Fruit fly (Drosophila melanogaster): ENCODE measurements around the gene CG12708.

CG12708 gene

DNA sequence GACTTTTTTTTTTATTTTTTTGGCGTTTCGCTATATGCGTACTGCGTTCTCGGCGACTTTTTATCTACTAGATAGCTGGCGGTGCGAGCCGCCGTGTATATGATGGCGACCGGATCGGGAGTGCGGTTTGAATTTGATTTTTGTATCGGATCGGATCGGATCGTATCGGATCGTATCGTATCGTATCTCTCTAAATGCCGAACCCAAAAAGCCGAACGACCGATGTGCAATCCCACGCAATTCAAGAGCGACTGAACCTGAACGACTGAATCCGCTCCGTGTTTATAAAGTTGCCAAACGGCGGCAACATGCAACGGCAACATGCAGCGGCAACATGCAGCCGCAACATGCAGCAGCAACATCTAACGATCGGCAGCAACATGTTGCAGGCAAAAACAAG, 49.0 kb upstream of the CG12708 start (continued):
- peak; percentile 2 for TF ChIP-seq Blimp-1 (GFP tag; optimal IDR thresholded peaks at IDR 0.05)
- TF ChIP-seq Taf1 (GFP tag; IDR thresholded peaks at IDR 0.05): no peak
- no peak for TF ChIP-seq Hey (tag; optimal IDR thresholded peaks at IDR 0.05)
- peak; percentile 7 for TF ChIP-seq CG34376 (GFP tag; optimal IDR thresholded peaks at IDR 0.05)
- TF ChIP-seq CG18011 (GFP tag; optimal IDR thresholded peaks at IDR 0.05): no peak
- TF ChIP-seq CG13123 (GFP tag; optimal IDR thresholded peaks at IDR 0.05): no peak
- TF ChIP-seq al (GFP tag; IDR thresholded peaks at IDR 0.05): no peak
- no peak for TF ChIP-seq Mes4 (GFP tag; optimal IDR thresholded peaks at IDR 0.05)
- no peak for TF ChIP-seq dati (GFP tag; IDR thresholded peaks at IDR 0.05)
- no peak for TF ChIP-seq Oli (tag; optimal IDR thresholded peaks at IDR 0.05)
- no peak for TF ChIP-seq ase (GFP tag; IDR thresholded peaks at IDR 0.05)
- no peak for TF ChIP-seq pan (optimal IDR thresholded peaks at IDR 0.05)
- peak in 1 of 2 experiments; percentile 40 for TF ChIP-seq pan (GFP tag; optimal IDR thresholded peaks at IDR 0.05 in 1 of 2, IDR thresholded peaks at IDR 0.05 in 1 of 2)
- no peak for TF ChIP-seq CG6854 (GFP tag; optimal IDR thresholded peaks at IDR 0.05)
- no peak for TF ChIP-seq CG6765 (GFP tag; optimal IDR thresholded peaks at IDR 0.05)
- no peak for TF ChIP-seq CoRest (tag; optimal IDR thresholded peaks at IDR 0.05)
- peak; percentile 60; the same call in 1 of the 2 replicates for TF ChIP-seq Bgb (GFP tag; IDR thresholded peaks at IDR 0.05; ENCODE audit: partially characterized antibody)
- no peak for TF ChIP-seq Camta (GFP tag; optimal IDR thresholded peaks at IDR 0.05)
- TF ChIP-seq crp (GFP tag; optimal IDR thresholded peaks at IDR 0.05): no peak
- no peak for TF ChIP-seq pzg (GFP tag; optimal IDR thresholded peaks at IDR 0.05)
- no peak for TF ChIP-seq Doc2 (GFP tag; IDR thresholded peaks at IDR 0.05)
- no peak for TF ChIP-seq hkb (optimal IDR thresholded peaks at IDR 0.05)
- peak; percentile 23; the same call in 1 of the 2 replicates for TF ChIP-seq hkb (GFP tag; IDR thresholded peaks at IDR 0.05)
- TF ChIP-seq D19A (tag; optimal IDR thresholded peaks at IDR 0.05): no peak
- TF ChIP-seq bowl (GFP tag; IDR thresholded peaks at IDR 0.05): 0 out of 2 replicates have a peak, but pooled peaks have one; percentile 8
- TF ChIP-seq CG12942 (GFP tag; optimal IDR thresholded peaks at IDR 0.05): no peak
- TF ChIP-seq NK7.1 (GFP tag; optimal IDR thresholded peaks at IDR 0.05): no peak
- no peak for TF ChIP-seq CG9437 (GFP tag; optimal IDR thresholded peaks at IDR 0.05)
- TF ChIP-seq Eip74EF (GFP tag; optimal IDR thresholded peaks at IDR 0.05): no peak
- no peak for TF ChIP-seq abd-A (tag; optimal IDR thresholded peaks at IDR 0.05)
- no peak for TF ChIP-seq CG30403 (GFP tag; optimal IDR thresholded peaks at IDR 0.05)
- TF ChIP-seq esg (GFP tag; conservative IDR thresholded peaks at IDR 0.05): no peak
- no peak for TF ChIP-seq corto (GFP tag; optimal IDR thresholded peaks at IDR 0.05)
- TF ChIP-seq CG16863 (GFP tag; optimal IDR thresholded peaks at IDR 0.05): no peak
- TF ChIP-seq Fer1 (GFP tag; optimal IDR thresholded peaks at IDR 0.05): no peak
- no peak for TF ChIP-seq unc-4 (GFP tag; IDR thresholded peaks at IDR 0.05; ENCODE audit: partially characterized antibody)
- TF ChIP-seq run (tag; optimal IDR thresholded peaks at IDR 0.05): no peak
- TF ChIP-seq Spps (tag; optimal IDR thresholded peaks at IDR 0.05): no peak
- TF ChIP-seq ssp (GFP tag; IDR thresholded peaks at IDR 0.05): no peak
- TF ChIP-seq CG8281 (tag; optimal IDR thresholded peaks at IDR 0.05): no peak
- no peak for TF ChIP-seq br (optimal IDR thresholded peaks at IDR 0.05)
- TF ChIP-seq CG11723 (GFP tag; optimal IDR thresholded peaks at IDR 0.05): no peak
- no peak for TF ChIP-seq fd96Cb (tag; optimal IDR thresholded peaks at IDR 0.05)
- TF ChIP-seq CG10209 (GFP tag; optimal IDR thresholded peaks at IDR 0.05): no peak
- TF ChIP-seq HLH54F (GFP tag; optimal IDR thresholded peaks at IDR 0.05): no peak
- no peak for TF ChIP-seq Hand (GFP tag; optimal IDR thresholded peaks at IDR 0.05)
- TF ChIP-seq CG6813 (GFP tag; optimal IDR thresholded peaks at IDR 0.05): no peak
- TF ChIP-seq Dp (GFP tag; optimal IDR thresholded peaks at IDR 0.05): no peak
- no peak for TF ChIP-seq CG4820 (GFP tag; optimal IDR thresholded peaks at IDR 0.05)
- TF ChIP-seq sug (tag; optimal IDR thresholded peaks at IDR 0.05): peak; percentile 13
- TF ChIP-seq CG7357 (GFP tag; IDR thresholded peaks at IDR 0.05): no peak
- no peak for TF ChIP-seq CG7556 (GFP tag; optimal IDR thresholded peaks at IDR 0.05)
